Fruit fly (Drosophila melanogaster) whole organism, wandering third instar larva: Measurements from ENCODE around the gene stol.

Experiments used
- Abd-B ChIP-seq: fragments of >200 bp; optimal IDR thresholded peaks from 2 replicates; lab custom pipeline; 2017; ENCODE audit warnings: missing biosample characterization, missing genetic modification characterization
- CG32264 ChIP-seq: fragments of 200-800 bp; sonication (Bioruptor generic); optimal IDR thresholded peaks from 2 replicates; lab custom pipeline; 2016; ENCODE audit warnings: missing biosample characterization, missing genetic modification characterization
- CrebA ChIP-seq: fragments of 200-800 bp; sonication (Bioruptor generic); optimal IDR thresholded peaks from 2 replicates; lab custom pipeline; 2016; ENCODE audit warnings: missing biosample characterization, mild to moderate bottlenecking, missing genetic modification characterization, borderline replicate concordance
- Dfd ChIP-seq: fragments of >200 bp; optimal IDR thresholded peaks from 2 replicates; lab custom pipeline; 2017; ENCODE audit warnings: missing biosample characterization, missing genetic modification characterization
- HLH106 ChIP-seq: fragments of 200-800 bp; optimal IDR thresholded peaks from 3 replicates; lab custom pipeline; 2019; ENCODE audit warnings: missing biosample characterization, mild to moderate bottlenecking, missing genetic modification characterization, moderate library complexity
- Hr83 ChIP-seq: fragments of 200-300 bp; sonication (Bioruptor generic); optimal IDR thresholded peaks from 2 replicates; lab custom pipeline; 2016; ENCODE audit warnings: missing biosample characterization, mild to moderate bottlenecking, missing genetic modification characterization, moderate library complexity; ENCODE audit not compliant: poor library complexity, severe bottlenecking
- OdsH ChIP-seq: fragments of 200-800 bp; sonication (Bioruptor generic); optimal IDR thresholded peaks from 2 replicates; lab custom pipeline; 2016; ENCODE audit warnings: missing biosample characterization, mild to moderate bottlenecking, missing genetic modification characterization
- foxo ChIP-seq, 2 experiments: fragments of 200-800 bp; sonication (Bioruptor generic); optimal IDR thresholded peaks; 2 replicates in 1 of 2; 3 replicates in 1 of 2; lab custom pipeline; 2016 to 2017; ENCODE audit warnings: missing biosample characterization in 2 of 2, missing genetic modification characterization in 2 of 2
- fru ChIP-seq: fragments of 200-800 bp; sonication (Bioruptor generic); optimal IDR thresholded peaks from 3 replicates; lab custom pipeline; 2016; ENCODE audit warnings: missing biosample characterization, mild to moderate bottlenecking, missing genetic modification characterization
- h ChIP-seq: fragments of 200-800 bp; sonication (Bioruptor generic); optimal IDR thresholded peaks from 3 replicates; lab custom pipeline; 2016; ENCODE audit warnings: missing biosample characterization, mild to moderate bottlenecking, missing genetic modification characterization
- rgr ChIP-seq: fragments of 200-800 bp; sonication (Bioruptor generic); optimal IDR thresholded peaks from 3 replicates; lab custom pipeline; 2016; ENCODE audit warnings: missing biosample characterization, mild to moderate bottlenecking, missing genetic modification characterization
- usp ChIP-seq: fragments of >200 bp; optimal IDR thresholded peaks from 2 replicates; lab custom pipeline; 2017; ENCODE audit warnings: missing biosample characterization, missing genetic modification characterization

- TF ChIP-seq foxo (GFP tag; optimal IDR thresholded peaks at IDR 0.05; lab: Kevin White, UChicago) (no peak), usp (GFP tag; lab: Kevin White, UChicago) (no peak), Hr83 (GFP tag; lab: Kevin White, UChicago) (no peak), h (no peak), rgr (GFP tag; lab: Kevin White, UChicago) (no peak), Abd-B (no peak), CG32264 (GFP tag; lab: Kevin White, UChicago) (no peak), OdsH (GFP tag; lab: Kevin White, UChicago) (no peak), fru (GFP tag; lab: Kevin White, UChicago) (no peak), Dfd (GFP tag; lab: Kevin White, UChicago) (no peak), HLH106 (tag; lab: Kevin White, UChicago) (no peak), CrebA (no peak)
These were observed 45.3 kb upstream of the stol start for dm6 chr2L:15763401-15763800.
